Worm (Caenorhabditis elegans): Measurements from ENCODE around the gene ref-1.
A peak's percentile ranks its signal among the peaks of the same experiment; 100 is the strongest.

Gene ref-1

DNA sequence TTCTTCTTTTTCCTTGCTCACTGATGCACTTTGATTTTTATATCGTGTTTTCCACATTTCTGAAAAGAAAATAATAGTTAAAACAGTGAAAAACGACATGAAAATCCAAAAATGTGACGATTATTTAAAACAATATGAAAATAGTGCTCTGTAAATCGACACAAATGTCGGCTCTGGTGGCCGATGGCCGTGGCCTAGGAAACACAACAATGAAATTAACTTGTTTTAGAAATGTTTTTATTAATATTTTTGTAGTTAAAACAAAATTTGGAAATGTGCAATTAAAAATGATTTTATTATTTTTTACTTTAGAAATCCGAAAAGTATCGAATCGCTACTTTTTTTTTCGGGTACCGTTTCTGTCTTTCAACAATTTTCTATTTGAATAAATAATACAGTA lies 17.5 kb upstream of the ref-1 start, which contains the start of gene arv-1 (continued):
- TF ChIP-seq peb-1 (tag; optimal IDR thresholded peaks at IDR 0.05) (no peak), unc-62 (GFP tag; optimal IDR thresholded peaks at IDR 0.05) (no peak), mbf-1 (tag; optimal IDR thresholded peaks at IDR 0.05) (no peak), mdl-1 (tag; optimal IDR thresholded peaks at IDR 0.05) (no peak), R02D3.7 (tag; optimal IDR thresholded peaks at IDR 0.05) (peak; percentile 79), elt-1 (tag; optimal IDR thresholded peaks at IDR 0.05) (no peak)

DNA sequence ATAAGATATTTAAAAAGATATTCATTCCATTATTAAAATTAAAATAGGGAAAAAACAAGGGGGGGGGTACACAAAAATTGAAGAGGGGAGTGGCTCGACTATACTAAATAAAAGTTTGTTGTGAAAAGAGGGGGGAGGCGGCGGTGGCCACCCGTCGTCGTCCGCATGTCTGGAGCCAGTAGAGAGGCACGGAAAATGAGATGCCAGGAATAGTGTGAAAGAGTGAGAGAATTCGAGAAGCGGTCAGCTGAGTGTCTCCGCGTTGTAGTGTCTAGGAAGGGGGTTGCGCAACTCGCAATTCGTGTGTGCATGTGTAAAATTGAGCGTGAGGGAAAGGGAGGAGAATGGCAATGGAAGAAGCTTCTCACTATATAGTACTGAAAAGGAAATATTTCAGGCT lies 16.0 kb upstream of the ref-1 start:
- no peak for TF ChIP-seq nhr-23 (tag; optimal IDR thresholded peaks at IDR 0.05)
- TF ChIP-seq elt-1 (tag; optimal IDR thresholded peaks at IDR 0.05): no peak
- TF ChIP-seq crh-2 (tag; optimal IDR thresholded peaks at IDR 0.05): no peak
- no peak for TF ChIP-seq nhr-237 (tag; optimal IDR thresholded peaks at IDR 0.05)
- no peak for TF ChIP-seq dmd-4 (tag; optimal IDR thresholded peaks at IDR 0.05)
- no peak for TF ChIP-seq lin-39 (tag; optimal IDR thresholded peaks at IDR 0.05)
- no peak for TF ChIP-seq sem-4 (tag; optimal IDR thresholded peaks at IDR 0.05)
- no peak for TF ChIP-seq ztf-4 (tag; optimal IDR thresholded peaks at IDR 0.05)
- TF ChIP-seq nhr-21 (tag; optimal IDR thresholded peaks at IDR 0.05): no peak
- no peak for TF ChIP-seq sma-9 (GFP tag; optimal IDR thresholded peaks at IDR 0.05)
- no peak for TF ChIP-seq sma-9 (tag; optimal IDR thresholded peaks at IDR 0.05)
- peak in 1 of 2 experiments; percentile 32 for TF ChIP-seq lsy-2 (tag; optimal IDR thresholded peaks at IDR 0.05)
- TF ChIP-seq nhr-10 (tag; optimal IDR thresholded peaks at IDR 0.05): no peak
- peak; percentile 68 for TF ChIP-seq unc-55 (GFP tag; optimal IDR thresholded peaks at IDR 0.05)
- TF ChIP-seq unc-62 (GFP tag; optimal IDR thresholded peaks at IDR 0.05): no peak
- TF ChIP-seq F13H6.1 (tag; optimal IDR thresholded peaks at IDR 0.05): peak; percentile 10
- no peak for TF ChIP-seq mab-5 (tag; optimal IDR thresholded peaks at IDR 0.05)
- TF ChIP-seq blmp-1 (tag; optimal IDR thresholded peaks at IDR 0.05; ENCODE audit: insufficient read depth): no peak
- no peak for TF ChIP-seq ztf-1 (GFP tag; conservative IDR thresholded peaks at IDR 0.05)
- no peak for TF ChIP-seq egl-27 (tag; optimal IDR thresholded peaks at IDR 0.05)
- no peak for TF ChIP-seq skn-1 (tag; optimal IDR thresholded peaks at IDR 0.05)
- no peak for TF ChIP-seq ZK546.5 (tag; optimal IDR thresholded peaks at IDR 0.05)
- no peak for TF ChIP-seq peb-1 (tag; optimal IDR thresholded peaks at IDR 0.05)
- no peak for TF ChIP-seq ztf-11 (tag; optimal IDR thresholded peaks at IDR 0.05)
- TF ChIP-seq Y55F3AM.14 (GFP tag; optimal IDR thresholded peaks at IDR 0.05): no peak
- TF ChIP-seq nhr-77 (tag; optimal IDR thresholded peaks at IDR 0.05): no peak
- no peak for TF ChIP-seq gmeb-1 (tag; optimal IDR thresholded peaks at IDR 0.05)
- TF ChIP-seq ceh-16 (tag; optimal IDR thresholded peaks at IDR 0.05): no peak
- no peak for TF ChIP-seq nhr-12 (tag; optimal IDR thresholded peaks at IDR 0.05)
- no peak for TF ChIP-seq sma-3 (GFP tag; optimal IDR thresholded peaks at IDR 0.05)
- peak; percentile 18 for TF ChIP-seq nhr-129 (tag; optimal IDR thresholded peaks at IDR 0.05)
- no peak for TF ChIP-seq aly-2 (tag; optimal IDR thresholded peaks at IDR 0.05)
- no peak for TF ChIP-seq nhr-25 (tag; optimal IDR thresholded peaks at IDR 0.05)
- no peak for TF ChIP-seq ceh-82 (tag; optimal IDR thresholded peaks at IDR 0.05)
- no peak for TF ChIP-seq nhr-6 (tag; optimal IDR thresholded peaks at IDR 0.05)
- no peak for TF ChIP-seq fos-1 (tag; optimal IDR thresholded peaks at IDR 0.05)
- peak; percentile 36 for TF ChIP-seq C34F6.9 (tag; optimal IDR thresholded peaks at IDR 0.05)
- no peak for TF ChIP-seq snpc-4 (tag; optimal IDR thresholded peaks at IDR 0.05)
- no peak for TF ChIP-seq mbf-1 (tag; optimal IDR thresholded peaks at IDR 0.05)
- no peak for TF ChIP-seq alr-1 (tag; optimal IDR thresholded peaks at IDR 0.05)
- TF ChIP-seq R02D3.7 (tag; optimal IDR thresholded peaks at IDR 0.05): no peak
- TF ChIP-seq mdl-1 (tag; optimal IDR thresholded peaks at IDR 0.05): no peak
- TF ChIP-seq ama-1 (optimal IDR thresholded peaks at IDR 0.05): no peak
- TF ChIP-seq unc-39 (tag; optimal IDR thresholded peaks at IDR 0.05): no peak
- TF ChIP-seq lin-11 (tag; optimal IDR thresholded peaks at IDR 0.05): peak; percentile 15
- TF ChIP-seq nhr-11 (tag; optimal IDR thresholded peaks at IDR 0.05): no peak
- TF ChIP-seq zag-1 (tag; optimal IDR thresholded peaks at IDR 0.05): no peak
- TF ChIP-seq elt-3 (tag; optimal IDR thresholded peaks at IDR 0.05): no peak
- TF ChIP-seq lin-13 (GFP tag; optimal IDR thresholded peaks at IDR 0.05): no peak

Measured in whole organism, L2 larva.